Worm (Caenorhabditis elegans): ENCODE results near the gene F59E12.8.
A peak's percentile ranks its signal among the peaks of the same experiment; 100 is the strongest.
"Not testable (repeated sequence)": the region's sequence is repeated elsewhere in the genome, so short reads cannot be mapped to it uniquely, and the experiment has no call there.

The F59E12.8 gene

ce11 chrII:5646942-5647341 is 10.2 kb upstream of the F59E12.8 start, which contains the start of gene F59E12.9:
Gene F59E12.9 (minus strand): TSS chrII:5647042.
- TF ChIP-seq ekl-4 (GFP tag; IDR thresholded peaks at IDR 0.05): no peak
- TF ChIP-seq Y53F4B.3 (GFP tag; IDR thresholded peaks at IDR 0.05): no peak
- TF ChIP-seq cebp-1 (GFP tag; IDR thresholded peaks at IDR 0.05): no peak
- TF ChIP-seq cebp-1 (tag; optimal IDR thresholded peaks at IDR 0.05): no peak
- TF ChIP-seq F33H1.4 (GFP tag; IDR thresholded peaks at IDR 0.05): no peak
- TF ChIP-seq sdz-38 (tag; optimal IDR thresholded peaks at IDR 0.05): no peak
- TF ChIP-seq ztf-3 (GFP tag; optimal IDR thresholded peaks at IDR 0.05): no peak

- TF ChIP-seq mcd-1 (GFP tag; IDR thresholded peaks at IDR 0.05) (0 out of 2 replicates have a peak, but pooled peaks have one; percentile 12), lin-26 (GFP tag; IDR thresholded peaks at IDR 0.05) (no peak), zfh-2 (GFP tag; conservative IDR thresholded peaks at IDR 0.05) (peak; percentile 43; the same call in 1 of the 2 replicates)
Measured at ce11 chrII:5642110-5642509, 5.4 kb upstream of the F59E12.8 start.

- peak; percentile 2 for TF ChIP-seq chd-7 (tag; optimal IDR thresholded peaks at IDR 0.05)
- no peak for TF ChIP-seq dpl-1 (GFP tag; optimal IDR thresholded peaks at IDR 0.05)
- TF ChIP-seq zfh-2 (GFP tag; conservative IDR thresholded peaks at IDR 0.05): peak; percentile 56
Measured at ce11 chrII:5640362-5641079, 3.8 kb upstream of the F59E12.8 start.

ce11 chrII:5638059-5638458 is 1.3 kb upstream of the F59E12.8 start, which contains the start of gene F59E12.3:
Gene F59E12.3 (plus strand): TSS chrII:5638359.
- no peak for TF ChIP-seq bed-1 (GFP tag; IDR thresholded peaks at IDR 0.05)
- TF ChIP-seq lir-1 (GFP tag; conservative IDR thresholded peaks at IDR 0.05): no peak
- no peak for TF ChIP-seq ceh-100 (GFP tag; IDR thresholded peaks at IDR 0.05)
- TF ChIP-seq F52B5.7 (tag; optimal IDR thresholded peaks at IDR 0.05): no peak
- no peak for TF ChIP-seq madf-6 (GFP tag; IDR thresholded peaks at IDR 0.05)
- TF ChIP-seq B0019.2 (GFP tag; conservative IDR thresholded peaks at IDR 0.05): no peak
- TF ChIP-seq F49E8.2 (tag; optimal IDR thresholded peaks at IDR 0.05; ENCODE audit: insufficient read depth): no peak
- no peak for TF ChIP-seq ZK185.1 (tag; optimal IDR thresholded peaks at IDR 0.05; ENCODE audit: poor library complexity, severe bottlenecking)
- no peak for TF ChIP-seq Y79H2A.3 (GFP tag; conservative IDR thresholded peaks at IDR 0.05)
- TF ChIP-seq bed-2 (GFP tag; IDR thresholded peaks at IDR 0.05): no peak
- no peak for TF ChIP-seq ets-4 (GFP tag; optimal IDR thresholded peaks at IDR 0.05)
- no peak for TF ChIP-seq let-607 (tag; optimal IDR thresholded peaks at IDR 0.05)
- TF ChIP-seq nhr-90 (tag; optimal IDR thresholded peaks at IDR 0.05): no peak
- TF ChIP-seq B0336.3 (GFP tag; IDR thresholded peaks at IDR 0.05): no peak

ce11 chrII:5633453-5633852 is 3.3 kb downstream of the F59E12.8 start:
- TF ChIP-seq attf-3 (GFP tag; conservative IDR thresholded peaks at IDR 0.05) (peak; percentile 87), ztf-28 (GFP tag; IDR thresholded peaks at IDR 0.05) (no peak)

ce11 chrII:5630851-5631401 is 5.8 kb downstream of the F59E12.8 start, which contains the start of the genes F59E12.6 and npl-4.1:
Gene F59E12.6 (minus strand): TSS chrII:5630951.
Gene npl-4.1 (plus strand): TSS chrII:5631351.
- not testable (repeated sequence) for TF ChIP-seq egrh-3 (GFP tag; IDR thresholded peaks at IDR 0.05); chd-7 (tag; optimal IDR thresholded peaks at IDR 0.05); Y53G8AR.9 (GFP tag; conservative IDR thresholded peaks at IDR 0.05)
